Fruit fly (Drosophila melanogaster) whole organism, wandering third instar larva: ENCODE data around the gene SMC5.

Source experiments
- Abd-B ChIP-seq: fragments of >200 bp; optimal IDR thresholded peaks from 2 replicates; lab custom pipeline; 2017; ENCODE audit warnings: missing biosample characterization, missing genetic modification characterization
- CG32264 ChIP-seq: fragments of 200-800 bp; sonication (Bioruptor generic); optimal IDR thresholded peaks from 2 replicates; lab custom pipeline; 2016; ENCODE audit warnings: missing biosample characterization, missing genetic modification characterization
- CG9705 ChIP-seq: fragments of 200-800 bp; sonication (Bioruptor generic); optimal IDR thresholded peaks from 2 replicates; lab custom pipeline; 2018; ENCODE audit warnings: missing biosample characterization, mild to moderate bottlenecking, missing genetic modification characterization
- CrebA ChIP-seq: fragments of 200-800 bp; sonication (Bioruptor generic); optimal IDR thresholded peaks from 2 replicates; lab custom pipeline; 2016; ENCODE audit warnings: missing biosample characterization, mild to moderate bottlenecking, missing genetic modification characterization, borderline replicate concordance
- Dfd ChIP-seq: fragments of >200 bp; optimal IDR thresholded peaks from 2 replicates; lab custom pipeline; 2017; ENCODE audit warnings: missing biosample characterization, missing genetic modification characterization
- Dif ChIP-seq: fragments of 200-275, 200-300 bp; sonication (Bioruptor generic); optimal IDR thresholded peaks from 2 replicates; lab custom pipeline; 2018; ENCODE audit warnings: missing biosample characterization, missing genetic modification characterization; ENCODE audit not compliant: partially characterized antibody
- GATAd ChIP-seq: sonication (Bioruptor generic); optimal IDR thresholded peaks from 2 replicates; lab custom pipeline; 2016; ENCODE audit warnings: missing biosample characterization, missing genetic modification characterization
- HLH106 ChIP-seq: fragments of 200-800 bp; optimal IDR thresholded peaks from 3 replicates; lab custom pipeline; 2019; ENCODE audit warnings: missing biosample characterization, mild to moderate bottlenecking, missing genetic modification characterization, moderate library complexity
- Hnf4 ChIP-seq: fragments of 200-800 bp; sonication (Bioruptor generic); optimal IDR thresholded peaks from 2 replicates; lab custom pipeline; 2016; ENCODE audit warnings: missing biosample characterization, mild to moderate bottlenecking, missing genetic modification characterization
- Hr78 ChIP-seq: fragments of >200 bp; optimal IDR thresholded peaks from 2 replicates; lab custom pipeline; 2017; ENCODE audit warnings: missing biosample characterization, missing genetic modification characterization
- Hr83 ChIP-seq: fragments of 200-300 bp; sonication (Bioruptor generic); optimal IDR thresholded peaks from 2 replicates; lab custom pipeline; 2016; ENCODE audit warnings: missing biosample characterization, mild to moderate bottlenecking, missing genetic modification characterization, moderate library complexity; ENCODE audit not compliant: poor library complexity, severe bottlenecking
- Jra ChIP-seq: sonication (Bioruptor generic); optimal IDR thresholded peaks from 2 replicates; lab custom pipeline; 2016; ENCODE audit warnings: missing biosample characterization, missing genetic modification characterization
- Mio ChIP-seq: sonication (Bioruptor generic); optimal IDR thresholded peaks from 2 replicates; lab custom pipeline; 2016; ENCODE audit warnings: missing biosample characterization, missing genetic modification characterization
- Myc ChIP-seq: fragments of >200 bp; optimal IDR thresholded peaks from 2 replicates; lab custom pipeline; 2017
- N ChIP-seq: fragments of >200 bp; optimal IDR thresholded peaks from 2 replicates; lab custom pipeline; 2018; ENCODE audit warnings: missing biosample characterization, missing external identifiers, missing genetic modification characterization
- OdsH ChIP-seq: fragments of 200-800 bp; sonication (Bioruptor generic); optimal IDR thresholded peaks from 2 replicates; lab custom pipeline; 2016; ENCODE audit warnings: missing biosample characterization, mild to moderate bottlenecking, missing genetic modification characterization
- Rel ChIP-seq, 2 experiments: fragments of 200-800 bp; sonication (Bioruptor generic) in 1 of 2; optimal IDR thresholded peaks; 2 replicates in 1 of 2; 3 replicates in 1 of 2; lab custom pipeline; 2016 to 2019; ENCODE audit warnings: mild to moderate bottlenecking in 2 of 2, missing biosample characterization in 2 of 2, missing genetic modification characterization in 2 of 2, moderate library complexity in 1 of 2
- Sp1 ChIP-seq: fragments of 200-800 bp; sonication (Bioruptor generic); optimal IDR thresholded peaks from 3 replicates; lab custom pipeline; 2019; ENCODE audit warnings: missing biosample characterization, mild to moderate bottlenecking, missing genetic modification characterization, moderate library complexity
- Vsx2 ChIP-seq: fragments of 200-300, 225-300 bp; sonication (Bioruptor generic); optimal IDR thresholded peaks from 2 replicates; lab custom pipeline; 2018; ENCODE audit warnings: missing biosample characterization, missing genetic modification characterization; ENCODE audit not compliant: partially characterized antibody
- br ChIP-seq: fragments of 200-800 bp; sonication (Bioruptor generic); optimal IDR thresholded peaks from 2 replicates; lab custom pipeline; 2016; ENCODE audit warnings: missing biosample characterization, missing genetic modification characterization
- brk ChIP-seq: fragments of 200-800 bp; sonication (Bioruptor generic); optimal IDR thresholded peaks from 2 replicates; lab custom pipeline; 2016; ENCODE audit warnings: missing biosample characterization, mild to moderate bottlenecking, missing genetic modification characterization
- dl ChIP-seq, 2 experiments: fragments of 175-275, 200-275 bp in 1 of 2; fragments of 200-275 bp in 1 of 2; sonication (Bioruptor generic); optimal IDR thresholded peaks; lab custom pipeline; 2018; ENCODE audit warnings: mild to moderate bottlenecking in 2 of 2, missing biosample characterization in 2 of 2, missing genetic modification characterization in 2 of 2, moderate library complexity in 2 of 2; ENCODE audit not compliant: partially characterized antibody in 2 of 2, insufficient read depth in 1 of 2
- dsf ChIP-seq: sonication (Bioruptor generic); optimal IDR thresholded peaks from 2 replicates; lab custom pipeline; 2016; ENCODE audit warnings: missing biosample characterization, missing genetic modification characterization, borderline replicate concordance
- ey ChIP-seq: fragments of 200-800 bp; sonication (Bioruptor generic); optimal IDR thresholded peaks from 2 replicates; lab custom pipeline; 2016; ENCODE audit warnings: missing biosample characterization, missing genetic modification characterization
- foxo ChIP-seq, 2 experiments: fragments of 200-800 bp; sonication (Bioruptor generic); optimal IDR thresholded peaks; 2 replicates in 1 of 2; 3 replicates in 1 of 2; lab custom pipeline; 2016 to 2017; ENCODE audit warnings: missing biosample characterization in 2 of 2, missing genetic modification characterization in 2 of 2
- jim ChIP-seq: fragments of 175-275, 200-325 bp; sonication (Bioruptor generic); optimal IDR thresholded peaks from 2 replicates; lab custom pipeline; 2016; ENCODE audit warnings: missing biosample characterization, mild to moderate bottlenecking, missing genetic modification characterization
- lola ChIP-seq: fragments of >200 bp; optimal IDR thresholded peaks from 2 replicates; lab custom pipeline; 2017; ENCODE audit warnings: missing biosample characterization, missing genetic modification characterization
- pan ChIP-seq: fragments of >200 bp; optimal IDR thresholded peaks from 2 replicates; lab custom pipeline; 2017
- psq ChIP-seq: fragments of 200-800 bp; sonication (Bioruptor generic); optimal IDR thresholded peaks from 3 replicates; lab custom pipeline; 2017; ENCODE audit warnings: missing biosample characterization, mild to moderate bottlenecking, missing genetic modification characterization, moderate library complexity
- rgr ChIP-seq: fragments of 200-800 bp; sonication (Bioruptor generic); optimal IDR thresholded peaks from 3 replicates; lab custom pipeline; 2016; ENCODE audit warnings: missing biosample characterization, mild to moderate bottlenecking, missing genetic modification characterization
- sage ChIP-seq: fragments of 200-800 bp; sonication (Bioruptor generic); optimal IDR thresholded peaks from 2 replicates; lab custom pipeline; 2016; ENCODE audit warnings: missing biosample characterization, mild to moderate bottlenecking, missing genetic modification characterization
- sv ChIP-seq: fragments of 200-800 bp; sonication (Bioruptor generic); optimal IDR thresholded peaks from 3 replicates; lab custom pipeline; 2016; ENCODE audit warnings: missing biosample characterization, missing genetic modification characterization
- tai ChIP-seq: sonication (Bioruptor generic); optimal IDR thresholded peaks from 2 replicates; lab custom pipeline; 2016; ENCODE audit warnings: missing biosample characterization, missing genetic modification characterization
- woc ChIP-seq: sonication (Bioruptor generic); optimal IDR thresholded peaks from 2 replicates; lab custom pipeline; 2016; ENCODE audit warnings: missing biosample characterization, mild to moderate bottlenecking, missing genetic modification characterization

The SMC5 gene

dm6 chr3L:21568848-21569372 is at the start of gene SMC5, which contains the start of gene CRIF:
SMC5 (plus strand) TSS chr3L:21569176.
CRIF (minus strand) TSS chr3L:21568898.
- peak; percentile 59 for TF ChIP-seq HLH106
- TF ChIP-seq sv: peak; percentile 60
- TF ChIP-seq Myc: peak; percentile 91
- TF ChIP-seq CG9705 (GFP tag; lab: Kevin White, UChicago): peak; percentile 56
- TF ChIP-seq CrebA (GFP tag; lab: Kevin White, UChicago): no peak
- peak; percentile 47 for TF ChIP-seq ey (GFP tag; lab: Kevin White, UChicago)
- no peak for TF ChIP-seq pan (lab: Kevin White, UChicago)
- TF ChIP-seq foxo (GFP tag; optimal IDR thresholded peaks at IDR 0.05; lab: Kevin White, UChicago): no peak
- TF ChIP-seq CG32264 (GFP tag; lab: Kevin White, UChicago): no peak
- TF ChIP-seq dl (GFP tag; optimal IDR thresholded peaks at IDR 0.05; lab: Kevin White, UChicago; ENCODE audit: insufficient read depth in 1 of 2, partially characterized antibody in 2 of 2): peak; percentile 18 to 62
- peak; percentile 45 for TF ChIP-seq OdsH (GFP tag; lab: Kevin White, UChicago)
- TF ChIP-seq Hnf4 (GFP tag; lab: Kevin White, UChicago): peak; percentile 64
- peak; percentile 40 for TF ChIP-seq psq (GFP tag; lab: Kevin White, UChicago)
- TF ChIP-seq sage (GFP tag; lab: Kevin White, UChicago): no peak
- no peak for TF ChIP-seq Sp1 (GFP tag; lab: Kevin White, UChicago)
- peak; percentile 83 for TF ChIP-seq tai (GFP tag; lab: Kevin White, UChicago)
- TF ChIP-seq brk (GFP tag; lab: Kevin White, UChicago): no peak
- peak; percentile 95 for TF ChIP-seq Vsx2 (GFP tag; lab: Kevin White, UChicago)
- no peak for TF ChIP-seq lola (GFP tag; lab: Kevin White, UChicago)
- TF ChIP-seq Abd-B (GFP tag; lab: Kevin White, UChicago): no peak
- TF ChIP-seq br (GFP tag; lab: Kevin White, UChicago): no peak
- no peak for TF ChIP-seq dsf
- TF ChIP-seq Mio: no peak
- TF ChIP-seq Hr78 (GFP tag; lab: Kevin White, UChicago): no peak
- peak; percentile 86 for TF ChIP-seq woc (GFP tag; lab: Kevin White, UChicago)
- no peak for TF ChIP-seq N
- peak; percentile 86 for TF ChIP-seq Dif (GFP tag; lab: Kevin White, UChicago)
- no peak for TF ChIP-seq rgr
- peak; percentile 34 for TF ChIP-seq Jra
- TF ChIP-seq Dfd (GFP tag; lab: Kevin White, UChicago): no peak
- TF ChIP-seq Hr83 (GFP tag; lab: Kevin White, UChicago): no peak
- TF ChIP-seq GATAd (GFP tag; lab: Kevin White, UChicago): no peak
- no peak for TF ChIP-seq jim (GFP tag; lab: Kevin White, UChicago)
- TF ChIP-seq, all 38 proteins: peak for 14

DNA sequence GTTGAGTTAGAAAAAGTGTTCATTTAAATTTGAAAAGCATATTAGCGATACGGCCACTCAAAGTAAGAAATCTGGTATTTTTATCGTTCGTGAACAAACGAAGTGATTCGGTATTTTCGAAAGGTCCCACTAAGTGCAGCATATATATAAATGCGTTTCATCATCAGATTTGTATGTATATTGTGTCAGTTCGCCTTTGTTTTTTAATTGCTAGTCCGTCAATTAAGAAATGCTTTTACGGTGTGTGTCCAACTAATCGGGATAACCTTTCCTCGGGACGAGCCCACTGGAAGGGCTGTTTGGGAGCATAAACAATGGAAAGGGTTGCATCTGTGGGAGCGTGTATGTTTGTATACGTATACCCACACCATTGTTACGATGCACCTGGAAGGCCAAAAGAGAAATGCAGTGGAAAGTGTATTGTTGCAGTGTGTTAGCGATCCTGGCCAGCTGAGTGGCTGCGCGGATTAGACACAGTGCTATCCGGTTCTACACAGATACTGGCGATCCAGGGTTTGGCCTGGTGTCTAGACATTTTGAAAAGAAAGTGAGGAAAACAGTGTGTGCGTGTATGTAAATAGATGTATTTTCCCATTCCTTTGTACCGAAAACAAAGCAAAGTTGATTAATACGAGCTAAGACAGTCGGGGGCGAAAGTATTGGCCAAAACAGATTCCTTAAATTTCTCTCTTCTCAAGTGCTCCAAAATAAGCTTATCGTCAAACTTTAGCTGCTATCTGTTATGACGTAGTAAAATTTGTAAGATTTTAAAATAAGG is 45.7 kb upstream of the SMC5 start, which contains the start of gene CG7611:
TSS of gene CG7611 (plus strand) at position 128 of the 778 bp plus-strand sequence.
- TF ChIP-seq CG32264 (GFP tag; lab: Kevin White, UChicago) (no peak), pan (lab: Kevin White, UChicago) (no peak), Dif (GFP tag; lab: Kevin White, UChicago) (no peak), ey (GFP tag; lab: Kevin White, UChicago) (no peak), Rel (GFP tag; optimal IDR thresholded peaks at IDR 0.05; lab: Kevin White, UChicago) (no peak), Rel (tag; optimal IDR thresholded peaks at IDR 0.05; lab: Kevin White, UChicago) (peak; percentile 27), psq (GFP tag; lab: Kevin White, UChicago) (peak; percentile 6), Jra (no peak), dl (GFP tag; optimal IDR thresholded peaks at IDR 0.05; lab: Kevin White, UChicago; ENCODE audit: insufficient read depth in 1 of 2, partially characterized antibody in 2 of 2) (no peak), sage (GFP tag; lab: Kevin White, UChicago) (peak; percentile 49), jim (GFP tag; lab: Kevin White, UChicago) (no peak), Hr78 (GFP tag; lab: Kevin White, UChicago) (no peak)
